Worm (Caenorhabditis elegans) whole organism, mixed stage, embryonic: ENCODE measurements around the gene F56D1.1.

ENCODE experiments used
- elt-3 ChIP-seq: fragments of 150-350 bp; optimal IDR thresholded peaks from 2 replicates; lab custom pipeline; 2014; ENCODE audit warnings: missing biosample characterization, missing genetic modification characterization
- nhr-28 ChIP-seq: fragments of 150-350 bp; optimal IDR thresholded peaks from 2 replicates; lab custom pipeline; 2014; ENCODE audit warnings: missing biosample characterization, missing genetic modification characterization

DNA sequence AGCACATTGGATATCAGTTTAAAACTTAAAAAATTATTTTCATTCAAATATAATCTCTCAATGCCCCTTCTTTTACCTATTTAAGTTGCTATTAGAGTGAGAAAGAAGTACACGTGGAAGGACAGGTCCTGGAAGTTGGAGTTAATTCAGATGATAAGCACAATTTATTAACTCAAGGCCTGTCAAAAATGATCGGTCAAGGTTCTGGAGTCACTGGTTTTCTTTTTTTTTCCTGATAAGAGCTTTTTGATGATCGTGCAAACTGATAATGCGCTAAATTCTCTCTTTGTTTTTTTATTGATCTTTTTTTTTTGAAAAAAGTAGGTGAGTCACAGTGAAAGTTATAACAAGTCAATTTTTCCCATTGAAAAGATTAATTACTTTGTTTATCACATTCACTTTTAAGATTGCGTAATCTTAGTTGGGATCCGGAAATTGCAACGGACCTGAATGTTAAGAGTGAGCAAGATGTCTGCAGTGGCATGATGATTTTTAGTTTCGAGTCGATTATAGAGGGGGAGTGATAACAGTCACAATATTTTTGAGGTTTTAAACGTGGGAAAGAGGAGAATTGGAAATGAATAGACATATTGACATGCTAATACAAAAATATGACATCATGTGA is 34.2 kb downstream of the F56D1.1 start:
- TF ChIP-seq elt-3 (tag; lab: Kevin White, UChicago) = no peak
- TF ChIP-seq nhr-28 = no peak
